Worm (Caenorhabditis elegans): Measurements from ENCODE around the gene nhx-9.

Gene nhx-9

ce11 chrIV:11923074-11923473, 7.6 kb upstream of the nhx-9 start, which contains the start of gene srlf-31:
TSS of gene srlf-31 (minus strand) at chrIV:11923174.
- TF ChIP-seq mab-5 (tag; optimal IDR thresholded peaks at IDR 0.05) (no peak), ces-1 (GFP tag; optimal IDR thresholded peaks at IDR 0.05) (no peak), M03D4.4 (tag; optimal IDR thresholded peaks at IDR 0.05) (no peak), sptf-1 (tag; optimal IDR thresholded peaks at IDR 0.05) (no peak), ztf-11 (tag; optimal IDR thresholded peaks at IDR 0.05) (no peak), mls-2 (tag; optimal IDR thresholded peaks at IDR 0.05) (no peak), hlh-1 (tag; optimal IDR thresholded peaks at IDR 0.05) (no peak), nhr-12 (tag; optimal IDR thresholded peaks at IDR 0.05) (no peak), ceh-83 (GFP tag; optimal IDR thresholded peaks at IDR 0.05) (no peak), lsy-2 (tag; optimal IDR thresholded peaks at IDR 0.05) (no peak), lin-13 (tag; optimal IDR thresholded peaks at IDR 0.05) (no peak), nhr-76 (tag; optimal IDR thresholded peaks at IDR 0.05) (no peak), ceh-39 (tag; optimal IDR thresholded peaks at IDR 0.05) (no peak), unc-120 (tag; optimal IDR thresholded peaks at IDR 0.05; ENCODE audit: poor library complexity, severe bottlenecking) (no peak), zip-8 (tag; optimal IDR thresholded peaks at IDR 0.05) (no peak), ceh-43 (GFP tag; optimal IDR thresholded peaks at IDR 0.05) (no peak)

DNA sequence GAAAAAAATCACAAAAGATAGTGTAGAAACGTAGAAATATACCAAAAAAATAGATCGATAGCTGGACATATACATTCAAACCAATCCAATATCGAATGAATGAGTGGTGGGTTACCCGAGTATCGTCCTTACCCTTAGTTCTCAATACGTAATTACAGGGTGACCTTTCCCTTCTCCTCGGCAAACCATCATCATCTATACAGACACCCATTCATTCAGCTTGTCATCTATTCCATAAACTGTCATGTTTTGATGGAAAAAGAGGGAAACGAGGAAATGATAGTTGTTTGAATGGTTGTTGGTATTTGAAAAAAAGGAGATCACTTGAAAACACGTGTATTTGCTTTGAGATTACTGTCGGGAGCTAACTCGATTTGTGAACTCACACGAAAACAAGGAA, 6.6 kb upstream of the nhx-9 start:
- TF ChIP-seq hlh-1 (tag; optimal IDR thresholded peaks at IDR 0.05) (no peak), lsy-2 (tag; optimal IDR thresholded peaks at IDR 0.05) (no peak), unc-120 (tag; optimal IDR thresholded peaks at IDR 0.05; ENCODE audit: poor library complexity, severe bottlenecking) (no peak), nhr-2 (tag; optimal IDR thresholded peaks at IDR 0.05) (peak; percentile 32), blmp-1 (tag; optimal IDR thresholded peaks at IDR 0.05) (no peak), pha-4 (tag; optimal IDR thresholded peaks at IDR 0.05) (no peak)

DNA sequence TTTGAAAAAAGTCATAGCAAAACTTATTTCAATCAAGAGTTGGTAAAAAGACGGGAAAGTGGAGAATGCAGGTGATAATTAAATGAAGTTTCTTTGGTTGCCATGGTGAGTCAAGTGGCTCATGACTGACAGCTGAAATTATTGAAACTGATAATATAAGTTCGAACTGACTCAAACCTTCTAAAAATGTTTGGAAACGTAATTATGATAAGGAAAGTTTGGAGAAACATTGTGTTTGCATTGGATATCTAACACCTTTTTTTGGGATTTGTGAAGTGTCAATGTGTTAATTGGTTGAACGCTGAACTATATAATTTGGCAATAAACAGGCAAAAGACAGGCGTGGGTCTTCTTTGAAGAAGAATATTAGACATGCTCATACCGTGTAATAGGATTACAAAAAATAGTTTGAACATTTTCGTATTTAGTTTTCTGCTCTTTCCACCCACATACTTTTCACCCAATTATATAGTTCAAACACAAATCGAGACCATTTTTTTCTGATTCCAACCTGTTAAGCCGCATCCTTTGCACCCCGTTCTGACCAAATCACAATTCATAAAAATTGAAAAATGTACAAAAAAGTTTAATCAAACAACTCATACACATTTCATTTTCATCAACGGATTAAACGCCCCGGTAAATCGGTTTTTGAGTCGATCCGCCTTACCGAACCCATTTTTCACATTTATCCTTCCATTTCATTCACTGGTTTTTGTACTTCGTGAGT, 5.2 kb upstream of the nhx-9 start, which contains the start of the genes srlf-33 and srlf-32:
Gene srlf-33 (minus strand): TSS at position 101 of the 730 bp plus-strand sequence.
Gene srlf-32 (plus strand): TSS at position 680 of the 730 bp plus-strand sequence.
- no peak for TF ChIP-seq snpc-4 (tag; optimal IDR thresholded peaks at IDR 0.05)
- no peak for TF ChIP-seq lsy-2 (tag; optimal IDR thresholded peaks at IDR 0.05)
- no peak for TF ChIP-seq cnd-1 (tag; optimal IDR thresholded peaks at IDR 0.05)
- no peak for TF ChIP-seq tbx-8 (GFP tag; optimal IDR thresholded peaks at IDR 0.05)
- TF ChIP-seq sptf-1 (tag; optimal IDR thresholded peaks at IDR 0.05): no peak

ce11 chrIV:11928388-11928787, 2.3 kb upstream of the nhx-9 start:
- peak; percentile 32 for TF ChIP-seq lin-32 (GFP tag; optimal IDR thresholded peaks at IDR 0.05)
- TF ChIP-seq unc-120 (tag; optimal IDR thresholded peaks at IDR 0.05; ENCODE audit: poor library complexity, severe bottlenecking): peak; percentile 33
- TF ChIP-seq blmp-1 (tag; optimal IDR thresholded peaks at IDR 0.05): no peak
- no peak for TF ChIP-seq lsy-2 (tag; optimal IDR thresholded peaks at IDR 0.05)
- no peak for TF ChIP-seq zip-8 (tag; optimal IDR thresholded peaks at IDR 0.05)
- TF ChIP-seq sem-2 (GFP tag; optimal IDR thresholded peaks at IDR 0.05): peak; percentile 58
- peak; percentile 26 for TF ChIP-seq sptf-1 (tag; optimal IDR thresholded peaks at IDR 0.05)
- peak; percentile 68 for TF ChIP-seq ham-2 (GFP tag; optimal IDR thresholded peaks at IDR 0.05)
- peak; percentile 52 for TF ChIP-seq drap-1 (GFP tag; optimal IDR thresholded peaks at IDR 0.05)
- no peak for TF ChIP-seq nhr-12 (tag; optimal IDR thresholded peaks at IDR 0.05)
- TF ChIP-seq ceh-39 (tag; optimal IDR thresholded peaks at IDR 0.05): no peak
- peak; percentile 71 for TF ChIP-seq ceh-83 (GFP tag; optimal IDR thresholded peaks at IDR 0.05)
- TF ChIP-seq cnd-1 (tag; optimal IDR thresholded peaks at IDR 0.05): peak; percentile 35
- TF ChIP-seq mls-2 (tag; optimal IDR thresholded peaks at IDR 0.05): peak; percentile 59
- no peak for TF ChIP-seq elt-3 (tag; optimal IDR thresholded peaks at IDR 0.05)
- TF ChIP-seq M03D4.4 (tag; optimal IDR thresholded peaks at IDR 0.05): peak; percentile 63
- TF ChIP-seq nhr-76 (tag; optimal IDR thresholded peaks at IDR 0.05): no peak

DNA sequence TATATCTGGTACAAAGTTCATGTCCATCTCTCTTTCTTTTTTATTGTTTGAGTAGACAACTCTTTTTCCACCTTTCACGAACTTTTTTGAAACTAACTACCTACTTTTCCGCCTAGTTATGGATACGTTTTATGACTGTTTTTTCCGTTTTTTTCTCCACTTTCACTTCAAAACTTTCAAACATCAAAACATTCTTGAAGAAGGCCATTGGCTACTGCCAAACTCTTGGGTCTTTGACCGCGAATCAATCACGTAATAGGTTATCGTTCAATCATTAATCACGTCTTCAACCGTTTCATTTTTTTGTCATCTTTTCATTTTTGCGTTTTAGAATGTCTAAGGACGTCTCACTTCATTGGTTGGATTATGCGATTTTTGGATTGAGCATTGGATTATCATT, 6.4 kb downstream of the nhx-9 start, which contains the start of gene slc-5A12:
Gene slc-5A12 (plus strand): TSS at position 333 of the 400 bp plus-strand sequence.
- TF ChIP-seq unc-62 (GFP tag; optimal IDR thresholded peaks at IDR 0.05) (no peak), mep-1 (tag; optimal IDR thresholded peaks at IDR 0.05) (no peak), pha-4 (tag; optimal IDR thresholded peaks at IDR 0.05) (no peak), sem-2 (GFP tag; optimal IDR thresholded peaks at IDR 0.05) (no peak), ceh-39 (tag; optimal IDR thresholded peaks at IDR 0.05) (no peak), M03D4.4 (tag; optimal IDR thresholded peaks at IDR 0.05) (no peak), ztf-11 (tag; optimal IDR thresholded peaks at IDR 0.05) (no peak), unc-120 (tag; optimal IDR thresholded peaks at IDR 0.05; ENCODE audit: poor library complexity, severe bottlenecking) (no peak), ceh-83 (GFP tag; optimal IDR thresholded peaks at IDR 0.05) (no peak), ceh-43 (GFP tag; optimal IDR thresholded peaks at IDR 0.05) (no peak), cnd-1 (tag; optimal IDR thresholded peaks at IDR 0.05) (no peak), nhr-237 (tag; optimal IDR thresholded peaks at IDR 0.05) (no peak), bed-3 (GFP tag; optimal IDR thresholded peaks at IDR 0.05) (no peak)
